Fruit fly (Drosophila melanogaster): ENCODE data around the gene Mdh1.

Gene Mdh1

dm6 chr2L:10428528-10428927 is 32.4 kb upstream of the Mdh1 start, which contains the start of gene CG5188:
Gene CG5188, plus strand, starts transcription at chr2L:10428829.
- no peak for TF ChIP-seq kay (GFP tag; ENCODE audit: borderline replicate concordance)
- TF ChIP-seq tj (GFP tag; optimal IDR thresholded peaks at IDR 0.05) = peak; percentile 1
- peak; percentile 30 for TF ChIP-seq Mnt (GFP tag; optimal IDR thresholded peaks at IDR 0.05)
- TF ChIP-seq CG14711 (tag; optimal IDR thresholded peaks at IDR 0.05) = peak; percentile 59
- peak; percentile 66 for TF ChIP-seq CG33017 (tag; optimal IDR thresholded peaks at IDR 0.05)
- TF ChIP-seq cic (GFP tag; optimal IDR thresholded peaks at IDR 0.05) = peak; percentile 2
- no peak for TF ChIP-seq Hr96 (GFP tag; optimal IDR thresholded peaks at IDR 0.05)
- TF ChIP-seq Crg-1 (GFP tag; optimal IDR thresholded peaks at IDR 0.05) = no peak
- peak; percentile 51 for TF ChIP-seq bab1 (GFP tag; optimal IDR thresholded peaks at IDR 0.05)
- TF ChIP-seq CG7045 (GFP tag; optimal IDR thresholded peaks at IDR 0.05) = peak; percentile 10
- no peak for TF ChIP-seq Clk (GFP tag; optimal IDR thresholded peaks at IDR 0.05)
- peak; percentile 55 for TF ChIP-seq CG11617 (GFP tag; optimal IDR thresholded peaks at IDR 0.05)
- peak; percentile 55 for TF ChIP-seq CG7101 (tag; optimal IDR thresholded peaks at IDR 0.05)
- TF ChIP-seq ovo (GFP tag; optimal IDR thresholded peaks at IDR 0.05) = peak; percentile 10
- no peak for TF ChIP-seq pad (GFP tag; optimal IDR thresholded peaks at IDR 0.05)
- TF ChIP-seq cnc (optimal IDR thresholded peaks at IDR 0.05) = no peak
- no peak for TF ChIP-seq toe (GFP tag; optimal IDR thresholded peaks at IDR 0.05)

DNA sequence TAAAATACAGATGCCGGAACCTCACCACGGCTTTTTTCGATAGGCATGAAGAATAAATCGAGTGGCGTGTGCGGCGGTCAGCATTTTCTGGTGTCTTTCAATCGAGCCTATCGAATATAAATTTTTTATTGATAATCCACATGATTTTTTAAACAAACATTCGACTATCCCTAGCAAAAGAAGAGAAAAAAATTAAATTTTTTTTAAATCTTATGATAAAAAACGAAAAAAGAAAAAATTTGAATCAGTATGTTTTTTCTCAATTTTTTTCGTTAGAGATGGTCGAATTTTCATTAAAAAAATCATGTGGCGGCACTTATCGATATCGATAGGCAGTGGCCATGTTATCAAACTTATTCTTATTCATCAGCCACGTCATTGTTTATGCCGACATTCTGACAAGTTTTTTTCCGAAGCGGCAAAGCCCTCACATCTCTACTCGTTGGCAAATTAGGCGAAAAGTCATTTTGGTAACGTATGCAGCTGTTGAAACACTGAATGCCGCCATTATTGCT is 30.5 kb upstream of the Mdh1 start, which contains the start of the genes SmB and KdelR:
TSS of gene SmB (minus strand) at position 94 of the 515 bp plus-strand sequence.
TSS of gene KdelR (plus strand) at position 354 of the 515 bp plus-strand sequence.
- TF ChIP-seq Clk (GFP tag; optimal IDR thresholded peaks at IDR 0.05) (no peak), CG7045 (GFP tag; optimal IDR thresholded peaks at IDR 0.05) (no peak), CG11617 (GFP tag; optimal IDR thresholded peaks at IDR 0.05) (peak; percentile 65), CG33017 (tag; optimal IDR thresholded peaks at IDR 0.05) (no peak), cnc (optimal IDR thresholded peaks at IDR 0.05) (peak in 1 of 2 experiments; percentile 2), ovo (GFP tag; optimal IDR thresholded peaks at IDR 0.05) (no peak), toe (GFP tag; optimal IDR thresholded peaks at IDR 0.05) (no peak), CG14711 (tag; optimal IDR thresholded peaks at IDR 0.05) (peak; percentile 65), bab1 (GFP tag; optimal IDR thresholded peaks at IDR 0.05) (peak; percentile 34), cic (GFP tag; optimal IDR thresholded peaks at IDR 0.05) (peak; percentile 26), Mnt (GFP tag; optimal IDR thresholded peaks at IDR 0.05) (peak; percentile 89), Crg-1 (GFP tag; optimal IDR thresholded peaks at IDR 0.05) (peak; percentile 54), CG7101 (tag; optimal IDR thresholded peaks at IDR 0.05) (peak; percentile 63), Hr96 (GFP tag; optimal IDR thresholded peaks at IDR 0.05) (no peak), kay (GFP tag; ENCODE audit: borderline replicate concordance) (no peak), pad (GFP tag; optimal IDR thresholded peaks at IDR 0.05) (no peak), CG5204 (GFP tag; optimal IDR thresholded peaks at IDR 0.05) (no peak), CG1620 (GFP tag; optimal IDR thresholded peaks at IDR 0.05) (no peak), CG12768 (GFP tag; optimal IDR thresholded peaks at IDR 0.05) (no peak), tj (GFP tag; optimal IDR thresholded peaks at IDR 0.05) (peak; percentile 97)

DNA sequence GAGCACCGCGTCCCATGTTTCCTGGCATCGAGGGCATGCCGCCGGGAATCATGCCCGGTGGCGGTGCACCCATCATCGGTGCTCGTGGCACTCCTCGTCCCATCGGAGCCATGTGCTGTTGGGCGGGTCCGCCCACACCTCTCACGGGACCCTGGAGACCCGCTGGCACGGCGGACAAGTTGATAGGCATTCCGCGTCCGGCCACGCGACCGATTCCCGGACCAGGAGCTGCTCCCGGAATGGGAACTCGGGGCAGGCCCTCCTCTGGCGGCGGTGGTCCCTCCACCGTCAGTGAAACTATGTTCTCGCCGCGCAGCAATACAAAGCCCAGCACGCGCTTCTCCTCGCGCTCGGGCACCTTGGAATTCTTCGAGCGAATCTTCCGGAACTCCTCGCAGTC is 29.5 kb upstream of the Mdh1 start:
- TF ChIP-seq CG7045 (GFP tag; optimal IDR thresholded peaks at IDR 0.05) = no peak
- no peak for TF ChIP-seq Crg-1 (GFP tag; optimal IDR thresholded peaks at IDR 0.05)
- TF ChIP-seq cic (GFP tag; optimal IDR thresholded peaks at IDR 0.05) = no peak
- no peak for TF ChIP-seq Mnt (GFP tag; optimal IDR thresholded peaks at IDR 0.05)
- TF ChIP-seq pad (GFP tag; optimal IDR thresholded peaks at IDR 0.05) = no peak
- no peak for TF ChIP-seq tj (GFP tag; optimal IDR thresholded peaks at IDR 0.05)
- no peak for TF ChIP-seq CG7101 (tag; optimal IDR thresholded peaks at IDR 0.05)
- TF ChIP-seq toe (GFP tag; optimal IDR thresholded peaks at IDR 0.05) = no peak
- TF ChIP-seq Hr96 (GFP tag; optimal IDR thresholded peaks at IDR 0.05) = no peak
- TF ChIP-seq CG5204 (GFP tag; optimal IDR thresholded peaks at IDR 0.05) = no peak
- TF ChIP-seq CG1620 (GFP tag; optimal IDR thresholded peaks at IDR 0.05) = no peak
- TF ChIP-seq Clk (GFP tag; optimal IDR thresholded peaks at IDR 0.05) = no peak
- no peak for TF ChIP-seq ovo (GFP tag; optimal IDR thresholded peaks at IDR 0.05)
- TF ChIP-seq cnc (optimal IDR thresholded peaks at IDR 0.05) = no peak
- TF ChIP-seq CG33017 (tag; optimal IDR thresholded peaks at IDR 0.05) = no peak
- TF ChIP-seq bab1 (GFP tag; optimal IDR thresholded peaks at IDR 0.05) = no peak
- TF ChIP-seq CG12768 (GFP tag; optimal IDR thresholded peaks at IDR 0.05) = no peak
- no peak for TF ChIP-seq CG14711 (tag; optimal IDR thresholded peaks at IDR 0.05)
- TF ChIP-seq kay (GFP tag; ENCODE audit: borderline replicate concordance) = no peak

DNA sequence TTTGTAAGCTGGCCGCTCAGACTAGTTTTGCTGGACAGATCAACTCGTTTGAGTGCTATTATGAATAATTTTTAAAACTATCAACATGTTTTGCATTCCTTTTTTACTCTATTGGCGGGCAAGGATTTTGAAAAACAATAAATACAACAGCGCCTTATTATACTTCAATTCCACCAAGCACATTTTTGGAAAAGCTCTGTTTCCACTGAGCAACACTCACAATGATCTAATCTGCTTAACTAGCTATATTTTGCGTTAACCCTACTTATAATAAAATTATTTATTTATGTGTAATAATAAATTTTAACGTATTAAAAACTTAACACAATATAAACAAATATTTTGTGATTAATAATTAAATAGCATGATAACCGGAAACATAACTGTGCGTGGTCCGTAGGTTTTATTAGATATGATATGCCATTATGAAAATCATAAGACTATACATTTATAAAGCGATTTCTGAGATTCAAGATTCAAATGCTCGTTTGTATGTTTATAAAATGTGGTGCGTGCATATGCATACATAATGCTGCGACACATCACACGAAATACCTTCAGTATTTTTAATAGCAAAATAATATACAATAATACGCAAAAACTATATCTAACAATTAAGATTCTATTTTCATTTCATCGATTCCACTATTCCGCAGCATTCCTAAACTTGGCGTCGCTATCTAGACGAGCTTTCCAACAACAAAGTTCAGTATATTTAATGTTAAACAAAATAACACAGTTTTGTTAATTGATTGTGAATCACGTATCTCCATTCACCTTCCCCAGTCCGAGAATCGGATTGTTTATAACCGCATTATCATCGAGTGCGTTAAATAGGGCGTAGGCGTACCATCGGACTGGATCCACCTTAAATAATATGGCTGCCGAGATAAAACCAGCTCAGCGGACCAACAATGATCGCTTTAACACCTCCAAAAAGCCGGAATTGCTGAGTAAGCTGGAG is 26.8 kb upstream of the Mdh1 start, which contains the start of the genes pie and Wdfy2:
TSS of gene pie (minus strand) at position 138 of the 964 bp plus-strand sequence.
TSS of gene Wdfy2 (plus strand) at position 649 of the 964 bp plus-strand sequence.
- TF ChIP-seq CG1620 (GFP tag; optimal IDR thresholded peaks at IDR 0.05) (no peak), CG5204 (GFP tag; optimal IDR thresholded peaks at IDR 0.05) (no peak), CG7045 (GFP tag; optimal IDR thresholded peaks at IDR 0.05) (no peak), Clk (GFP tag; optimal IDR thresholded peaks at IDR 0.05) (no peak), cic (GFP tag; optimal IDR thresholded peaks at IDR 0.05) (no peak), CG14711 (tag; optimal IDR thresholded peaks at IDR 0.05) (no peak), CG7101 (tag; optimal IDR thresholded peaks at IDR 0.05) (no peak), CG12768 (GFP tag; optimal IDR thresholded peaks at IDR 0.05) (no peak), Hr96 (GFP tag; optimal IDR thresholded peaks at IDR 0.05) (no peak), tj (GFP tag; optimal IDR thresholded peaks at IDR 0.05) (peak; percentile 88), toe (GFP tag; optimal IDR thresholded peaks at IDR 0.05) (no peak), Crg-1 (GFP tag; optimal IDR thresholded peaks at IDR 0.05) (no peak), kay (GFP tag; ENCODE audit: borderline replicate concordance) (peak; percentile 68), cnc (optimal IDR thresholded peaks at IDR 0.05) (no peak), pad (GFP tag; optimal IDR thresholded peaks at IDR 0.05) (no peak), CG11617 (GFP tag; optimal IDR thresholded peaks at IDR 0.05) (no peak), Mnt (GFP tag; optimal IDR thresholded peaks at IDR 0.05) (no peak), CG33017 (tag; optimal IDR thresholded peaks at IDR 0.05) (no peak), bab1 (GFP tag; optimal IDR thresholded peaks at IDR 0.05) (peak; percentile 4), ovo (GFP tag; optimal IDR thresholded peaks at IDR 0.05) (no peak)
